Worm (Caenorhabditis elegans) whole organism, young adult: Measurements from ENCODE around the gene cyn-17.

Experiments
- C06A6.2 ChIP-seq: fragments of 200-800 bp; sonication (Bioruptor generic); conservative IDR thresholded peaks from 2 replicates; pipeline ENCODE4 v1.3.6; 2022; ENCODE audit warnings: missing genetic modification characterization, missing compliant biosample characterization
- aptf-3 ChIP-seq: fragments of 200-800 bp; sonication (Bioruptor generic); IDR thresholded peaks from 2 replicates; pipeline ENCODE4 v1.3.6; 2022; ENCODE audit warnings: missing genetic modification characterization, missing compliant biosample characterization
- gei-17 ChIP-seq: fragments of 200-800 bp; sonication (Bioruptor generic); optimal IDR thresholded peaks from 2 replicates; lab custom pipeline; 2018; ENCODE audit warnings: mild to moderate bottlenecking, missing genetic modification characterization, missing compliant biosample characterization

ce11 chrV:5813060-5813659, 13.7 kb downstream of the cyn-17 start, which contains the start of gene ZC250.4:
- no peak for TF ChIP-seq aptf-3 (GFP tag; lab: Robert Waterston, UW)
- TF ChIP-seq C06A6.2, result no peak
- no peak for TF ChIP-seq gei-17
